Fruit fly (Drosophila melanogaster) whole organism, embryonic: Measurements from ENCODE around the gene CG5790.

Source experiments
- ATbp ChIP-seq: fragments of 200-800 bp; sonication (Bioruptor generic); optimal IDR thresholded peaks from 2 replicates; lab custom pipeline; 2017; ENCODE audit warnings: missing biosample characterization, mild to moderate bottlenecking, missing genetic modification characterization, missing genetic modification reagents
- Abd-B ChIP-seq: fragments of 200-800 bp; sonication (Bioruptor generic); optimal IDR thresholded peaks from 2 replicates; lab custom pipeline; 2018; ENCODE audit warnings: missing biosample characterization, mild to moderate bottlenecking, missing genetic modification characterization, moderate library complexity
- B-H2 ChIP-seq: fragments of 200-800 bp; sonication (Bioruptor generic); optimal IDR thresholded peaks from 2 replicates; lab custom pipeline; 2018; ENCODE audit warnings: missing biosample characterization, mild to moderate bottlenecking, missing genetic modification characterization
- CG11085 ChIP-seq: fragments of 200-800 bp; sonication (Bioruptor generic); IDR thresholded peaks from 2 replicates; pipeline ENCODE4 v1.3.6; 2022; ENCODE audit warnings: missing biosample characterization, missing genetic modification characterization
- CG13287 ChIP-seq: fragments of 200-800 bp; sonication (Bioruptor generic); IDR thresholded peaks from 2 replicates; pipeline ENCODE4 v1.3.6; 2022; ENCODE audit warnings: missing biosample characterization, missing genetic modification characterization; ENCODE audit not compliant: partially characterized antibody
- CG14050 ChIP-seq: fragments of 200-800 bp; sonication (Bioruptor generic); IDR thresholded peaks from 3 replicates; pipeline ENCODE4 v1.3.6; 2022; ENCODE audit warnings: missing biosample characterization, missing genetic modification characterization
- CG18262 ChIP-seq: fragments of 200-800 bp; optimal IDR thresholded peaks from 3 replicates; lab custom pipeline; 2019; ENCODE audit warnings: missing biosample characterization, mild to moderate bottlenecking, missing genetic modification characterization, moderate library complexity
- CG30403 ChIP-seq: fragments of 200-800 bp; sonication (Bioruptor generic); optimal IDR thresholded peaks from 3 replicates; lab custom pipeline; 2016; ENCODE audit warnings: missing biosample characterization, missing genetic modification characterization
- CG33213 ChIP-seq: fragments of 200-800 bp; sonication (Bioruptor generic); optimal IDR thresholded peaks from 3 replicates; lab custom pipeline; 2016; ENCODE audit warnings: missing biosample characterization, missing genetic modification characterization
- CG3847 ChIP-seq: fragments of 200-800 bp; sonication (Bioruptor generic); IDR thresholded peaks from 2 replicates; pipeline ENCODE4 v1.3.6; 2022; ENCODE audit warnings: missing biosample characterization, missing genetic modification characterization
- CG4328 ChIP-seq: fragments of 200-800 bp; sonication (Bioruptor generic); optimal IDR thresholded peaks from 3 replicates; lab custom pipeline; 2017; ENCODE audit warnings: missing biosample characterization, missing genetic modification reagents, missing genetic modification characterization
- CG4617 ChIP-seq: fragments of 200-800 bp; sonication (Bioruptor generic); optimal IDR thresholded peaks from 3 replicates; lab custom pipeline; 2016; ENCODE audit warnings: missing biosample characterization, missing genetic modification characterization, borderline replicate concordance
- CG7357 ChIP-seq: fragments of 200-800 bp; sonication (Bioruptor generic); IDR thresholded peaks from 3 replicates; pipeline ENCODE4 v1.3.6; 2022; ENCODE audit warnings: missing biosample characterization, missing genetic modification characterization
- CG7928 ChIP-seq: fragments of 200-800 bp; sonication (Bioruptor generic); optimal IDR thresholded peaks from 2 replicates; lab custom pipeline; 2017; ENCODE audit warnings: missing biosample characterization, mild to moderate bottlenecking, missing genetic modification characterization
- CG8089 ChIP-seq: fragments of 200-800 bp; sonication (Bioruptor generic); optimal IDR thresholded peaks from 3 replicates; lab custom pipeline; 2016; ENCODE audit warnings: missing biosample characterization, missing genetic modification characterization
- CG9727 ChIP-seq: fragments of 200-800 bp; sonication (Bioruptor generic); optimal IDR thresholded peaks from 3 replicates; lab custom pipeline; 2017; ENCODE audit warnings: missing biosample characterization, mild to moderate bottlenecking, missing genetic modification characterization
- CG9797 ChIP-seq: fragments of 200-800 bp; sonication (Bioruptor generic); optimal IDR thresholded peaks from 3 replicates; lab custom pipeline; 2018; ENCODE audit warnings: missing biosample characterization, mild to moderate bottlenecking, missing genetic modification characterization
- CG9817 ChIP-seq: fragments of 200-800 bp; sonication (Bioruptor generic); optimal IDR thresholded peaks from 2 replicates; lab custom pipeline; 2018; ENCODE audit warnings: missing biosample characterization, mild to moderate bottlenecking, missing genetic modification characterization, moderate library complexity
- CrebB ChIP-seq: fragments of 200-800 bp; sonication (Bioruptor generic); optimal IDR thresholded peaks from 3 replicates; lab custom pipeline; 2018; ENCODE audit warnings: missing biosample characterization, mild to moderate bottlenecking, missing genetic modification characterization
- Dek ChIP-seq: fragments of 200-800 bp; sonication (Bioruptor generic); optimal IDR thresholded peaks from 3 replicates; lab custom pipeline; 2019; ENCODE audit warnings: missing biosample characterization, mild to moderate bottlenecking, missing genetic modification characterization, moderate library complexity
- Dfd ChIP-seq, 2 experiments: fragments of >200 bp; optimal IDR thresholded peaks; 2 replicates each; lab custom pipeline; 2017; ENCODE audit warnings: missing biosample characterization in 2 of 2, missing genetic modification characterization in 2 of 2
- Dll ChIP-seq: fragments of 200-800 bp; sonication (Bioruptor generic); IDR thresholded peaks from 4 replicates; pipeline ENCODE4 v1.3.6; 2022; ENCODE audit warnings: missing biosample characterization, missing genetic modification characterization; ENCODE audit not compliant: partially characterized antibody
- Ets65A ChIP-seq: fragments of 200-800 bp; sonication (Bioruptor generic); peaks from one replicate; lab custom pipeline; 2016; ENCODE audit warnings: missing biosample characterization, missing genetic modification characterization
- HLHmδ ChIP-seq: fragments of 200-800 bp; sonication (Bioruptor generic); optimal IDR thresholded peaks from 2 replicates; lab custom pipeline; 2018; ENCODE audit warnings: missing biosample characterization, mild to moderate bottlenecking, missing genetic modification characterization, moderate library complexity
- Hr78 ChIP-seq, 2 experiments: fragments of 200-800 bp in 1 of 2; fragments of >200 bp in 1 of 2; sonication (Bioruptor generic) in 1 of 2; optimal IDR thresholded peaks; 2 replicates each; lab custom pipeline; 2017 to 2019; ENCODE audit warnings: missing biosample characterization in 2 of 2, missing genetic modification characterization in 2 of 2, mild to moderate bottlenecking in 1 of 2, moderate library complexity in 1 of 2
- Jarid2 ChIP-seq: fragments of 200-800 bp; sonication (Bioruptor generic); optimal IDR thresholded peaks from 3 replicates; lab custom pipeline; 2017; ENCODE audit warnings: mild to moderate bottlenecking, missing biosample characterization, missing genetic modification reagents, missing genetic modification characterization
- MTF-1 ChIP-seq: fragments of 200-800 bp; sonication (Bioruptor generic); optimal IDR thresholded peaks from 2 replicates; lab custom pipeline; 2018; ENCODE audit warnings: missing biosample characterization, mild to moderate bottlenecking, missing genetic modification characterization, borderline replicate concordance
- Myb ChIP-seq: fragments of 200-800 bp; sonication (Bioruptor generic); optimal IDR thresholded peaks from 2 replicates; lab custom pipeline; 2016; ENCODE audit warnings: missing biosample characterization, missing genetic modification characterization
- Optix ChIP-seq: fragments of 200-800 bp; sonication (Bioruptor generic); IDR thresholded peaks from 3 replicates; pipeline ENCODE4 v1.3.6; 2022; ENCODE audit warnings: missing biosample characterization, missing genetic modification characterization
- Six4 ChIP-seq: fragments of 200-800 bp; sonication (Bioruptor generic); optimal IDR thresholded peaks from 2 replicates; lab custom pipeline; 2016; ENCODE audit warnings: missing biosample characterization, missing genetic modification characterization
- Sox102F ChIP-seq: fragments of 200-800 bp; sonication (Bioruptor generic); optimal IDR thresholded peaks from 2 replicates; lab custom pipeline; 2018; ENCODE audit warnings: missing biosample characterization, mild to moderate bottlenecking, missing genetic modification characterization, moderate library complexity
- al ChIP-seq: fragments of 200-800 bp; sonication (Bioruptor generic); IDR thresholded peaks from 2 replicates; pipeline ENCODE4 v1.3.6; 2022; ENCODE audit warnings: missing biosample characterization, missing genetic modification characterization
- amos ChIP-seq: fragments of 200-800 bp; sonication (Bioruptor generic); IDR thresholded peaks from 2 replicates; pipeline ENCODE4 v1.3.6; 2022; ENCODE audit warnings: missing biosample characterization, missing genetic modification characterization; ENCODE audit not compliant: partially characterized antibody
- ara ChIP-seq: fragments of 200-800 bp; sonication (Bioruptor generic); IDR thresholded peaks from 2 replicates; pipeline ENCODE4 v1.3.6; 2022; ENCODE audit warnings: missing biosample characterization, missing genetic modification characterization
- chinmo ChIP-seq: fragments of 200-800 bp; sonication (Bioruptor generic); IDR thresholded peaks from 4 replicates; pipeline ENCODE4 v1.3.6; 2022; ENCODE audit warnings: missing biosample characterization, missing genetic modification characterization; ENCODE audit not compliant: partially characterized antibody
- dimm ChIP-seq: fragments of 200-800 bp; sonication (Bioruptor generic); IDR thresholded peaks from 2 replicates; pipeline ENCODE4 v1.3.6; 2022; ENCODE audit warnings: missing biosample characterization, missing genetic modification characterization
- dm ChIP-seq: fragments of 200-800 bp; sonication (Bioruptor generic); optimal IDR thresholded peaks from 3 replicates; lab custom pipeline; 2016; ENCODE audit warnings: missing biosample characterization, missing genetic modification characterization
- dysf ChIP-seq: fragments of 200-800 bp; sonication (Bioruptor generic); IDR thresholded peaks from 3 replicates; pipeline ENCODE4 v1.3.6; 2022; ENCODE audit warnings: missing biosample characterization, missing genetic modification characterization
- emc ChIP-seq: fragments of 200-800 bp; sonication (Bioruptor generic); optimal IDR thresholded peaks from 2 replicates; lab custom pipeline; 2016; ENCODE audit warnings: missing biosample characterization, missing genetic modification characterization
- gsb-n ChIP-seq: fragments of 200-800 bp; sonication (Bioruptor generic); optimal IDR thresholded peaks from 3 replicates; lab custom pipeline; 2018; ENCODE audit warnings: missing biosample characterization, mild to moderate bottlenecking, missing genetic modification characterization
- mam ChIP-seq: fragments of 200-800 bp; sonication (Bioruptor generic); optimal IDR thresholded peaks from 3 replicates; lab custom pipeline; 2016; ENCODE audit warnings: missing biosample characterization, missing genetic modification characterization
- otp ChIP-seq: fragments of 200-800 bp; sonication (Bioruptor generic); IDR thresholded peaks from 3 replicates; pipeline ENCODE4, ENCODE4 v1.3.6; 2022; ENCODE audit warnings: missing biosample characterization, missing genetic modification characterization
- peb ChIP-seq: fragments of 200-800 bp; sonication (Bioruptor generic); IDR thresholded peaks from 2 replicates; pipeline ENCODE4 v1.3.6; 2022; ENCODE audit warnings: missing biosample characterization, missing genetic modification characterization
- pfk ChIP-seq: fragments of 200-800 bp; sonication (Bioruptor generic); optimal IDR thresholded peaks from 2 replicates; lab custom pipeline; 2018; ENCODE audit warnings: missing biosample characterization, mild to moderate bottlenecking, missing genetic modification characterization, moderate library complexity
- tup ChIP-seq: fragments of 200-800 bp; sonication (Bioruptor generic); optimal IDR thresholded peaks from 2 replicates; lab custom pipeline; 2016; ENCODE audit warnings: missing biosample characterization, mild to moderate bottlenecking, missing genetic modification characterization, moderate library complexity
- unc-4 ChIP-seq: fragments of 200-800 bp; sonication (Bioruptor generic); IDR thresholded peaks from 2 replicates; pipeline ENCODE4 v1.3.6; 2022; ENCODE audit warnings: missing biosample characterization, missing genetic modification characterization; ENCODE audit not compliant: partially characterized antibody
- vvl ChIP-seq: fragments of 200-800 bp; sonication (Bioruptor generic); IDR thresholded peaks from 2 replicates; pipeline ENCODE4 v1.3.6; 2022; ENCODE audit warnings: missing biosample characterization, missing genetic modification characterization
- wor ChIP-seq: fragments of 200-800 bp; sonication (Bioruptor generic); IDR thresholded peaks from 2 replicates; pipeline ENCODE4 v1.3.6; 2022; ENCODE audit warnings: missing biosample characterization, missing genetic modification characterization
- yki ChIP-seq: fragments of >200 bp; optimal IDR thresholded peaks from 3 replicates; lab custom pipeline; 2018
- z ChIP-seq: fragments of 200-800 bp; sonication (Bioruptor generic); IDR thresholded peaks from 3 replicates; pipeline ENCODE4 v1.3.6; 2022; ENCODE audit warnings: missing biosample characterization, missing genetic modification characterization
- zfh2 ChIP-seq: fragments of 200-800 bp; sonication (Bioruptor generic); optimal IDR thresholded peaks from 2 replicates; lab custom pipeline; 2016; ENCODE audit warnings: missing biosample characterization, missing genetic modification characterization

The CG5790 gene

DNA sequence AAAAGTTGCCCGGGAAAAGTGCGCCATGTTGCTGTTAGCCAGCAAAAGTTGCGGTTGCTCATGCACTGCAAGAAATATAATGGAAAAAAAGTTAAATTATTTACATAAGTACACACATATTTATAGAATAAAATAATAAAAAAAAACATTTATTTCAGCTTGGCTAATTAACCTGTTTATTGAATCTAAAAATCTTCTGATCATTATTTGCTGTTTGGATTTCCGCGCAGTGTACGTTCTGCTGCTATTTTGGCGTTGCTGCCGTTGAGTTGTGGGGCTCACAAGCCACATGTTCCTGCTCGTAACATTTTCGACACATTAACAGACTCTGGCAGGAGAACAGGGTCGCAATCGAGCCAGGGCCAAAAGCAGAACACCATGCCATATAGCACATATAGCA lies 15.8 kb downstream of the CG5790 start (continued):
- TF ChIP-seq CG9727 (peak; percentile 44), CG14050 (peak; percentile 52; the same call in 1 of the 3 replicates), dimm (0 out of 2 replicates have a peak, but pooled peaks have one; percentile 21), emc (GFP tag; lab: Kevin White, UChicago) (no peak), CrebB (no peak), CG7928 (GFP tag; lab: Kevin White, UChicago) (no peak), CG33213 (GFP tag; lab: Kevin White, UChicago) (no peak), CG4328 (GFP tag; lab: Kevin White, UChicago) (no peak), unc-4 (GFP tag; lab: Robert Waterston, UW) (no peak), Dfd (GFP tag; optimal IDR thresholded peaks at IDR 0.05; lab: Kevin White, UChicago) (no peak), CG3847 (GFP tag; lab: Robert Waterston, UW) (no peak), gsb-n (peak; percentile 70), yki (lab: Kevin White, UChicago) (no peak), Optix (0 out of 3 replicates have a peak, but pooled peaks have one; percentile 33), B-H2 (GFP tag; lab: Kevin White, UChicago) (no peak), CG11085 (no peak), Dek (tag; lab: Kevin White, UChicago) (no peak), Hr78 (GFP tag; optimal IDR thresholded peaks at IDR 0.05; lab: Kevin White, UChicago) (peak in 1 of 2 experiments; percentile 5), dysf (GFP tag; lab: Robert Waterston, UW) (peak; percentile 47; the same call in 1 of the 3 replicates), zfh2 (GFP tag; lab: Kevin White, UChicago) (no peak), Myb (no peak), al (GFP tag; lab: Robert Waterston, UW) (no peak; the same call in 1 of the 2 replicates), CG13287 (GFP tag; lab: Robert Waterston, UW) (no peak), Six4 (GFP tag; lab: Kevin White, UChicago) (peak; percentile 60), vvl (GFP tag; lab: Robert Waterston, UW) (peak; percentile 58), CG4617 (GFP tag; lab: Kevin White, UChicago) (no peak), Sox102F (GFP tag; lab: Kevin White, UChicago) (peak; percentile 78), dm (GFP tag; lab: Kevin White, UChicago) (no peak), wor (GFP tag; lab: Robert Waterston, UW) (no peak), tup (GFP tag; lab: Kevin White, UChicago) (no peak), CG7357 (GFP tag; lab: Robert Waterston, UW) (no peak), ara (GFP tag; lab: Robert Waterston, UW) (peak; percentile 78; the same call in 1 of the 2 replicates), chinmo (no peak), HLHmδ (GFP tag; lab: Kevin White, UChicago) (no peak), otp (peak; percentile 52; the same call in 1 of the 3 replicates), Dll (GFP tag; lab: Robert Waterston, UW) (no peak), peb (GFP tag; lab: Robert Waterston, UW) (no peak), Ets65A (peak; percentile 53), amos (GFP tag; lab: Robert Waterston, UW) (no peak), MTF-1 (GFP tag; lab: Kevin White, UChicago) (peak; percentile 40), CG30403 (peak; percentile 44), CG9797 (GFP tag; lab: Kevin White, UChicago) (no peak), Abd-B (GFP tag; lab: Kevin White, UChicago) (peak; percentile 50), mam (no peak), pfk (GFP tag; lab: Kevin White, UChicago) (no peak), z (GFP tag; lab: Robert Waterston, UW) (0 out of 3 replicates have a peak, but pooled peaks have one; percentile 29), Jarid2 (GFP tag; lab: Kevin White, UChicago) (no peak), CG8089 (no peak), CG9817 (tag; lab: Kevin White, UChicago) (no peak), CG18262 (peak; percentile 78), ATbp (GFP tag; lab: Kevin White, UChicago) (peak; percentile 68)
